Worm (Caenorhabditis elegans) whole organism, L4/young adult: ENCODE data around the gene C34D4.10.

Source experiments
- W03F9.2 ChIP-seq: fragments of 150-350 bp; optimal IDR thresholded peaks from 2 replicates; lab custom pipeline; 2014; ENCODE audit warnings: missing biosample characterization, missing genetic modification characterization
- him-1 ChIP-seq: sonication (generic microtip); optimal IDR thresholded peaks from 2 replicates; lab custom pipeline; 2016; ENCODE audit warnings: missing genotype, missing genetic modification reagents, missing genetic modification characterization, missing compliant biosample characterization

DNA sequence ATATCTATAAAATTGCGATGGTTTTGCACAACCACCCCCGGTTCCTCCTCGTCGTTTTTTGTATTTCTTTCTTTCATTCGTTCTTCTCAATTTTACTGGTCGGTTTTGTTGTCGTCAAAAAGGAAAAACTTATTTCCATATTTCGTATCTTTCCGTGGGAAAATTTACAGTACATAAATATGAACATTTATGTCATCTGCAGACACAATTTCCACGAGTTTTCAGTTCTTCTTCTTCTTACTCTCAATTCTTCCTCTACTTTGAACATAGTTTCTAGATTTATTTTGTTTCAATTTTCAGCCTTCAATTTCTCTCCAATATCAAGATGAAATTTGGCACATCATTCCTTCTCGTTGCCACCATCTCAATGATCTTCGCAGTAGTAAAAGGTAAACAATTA lies 40.0 kb downstream of the C34D4.10 start, which contains the start of gene Y43B11AR.1:
- TF ChIP-seq him-1 (tag; lab: Kevin White, UChicago) (no peak), W03F9.2 (tag; lab: Kevin White, UChicago) (no peak)
